Fruit fly (Drosophila melanogaster) whole organism, embryonic: ENCODE measurements around the gene CG15696.

ENCODE experiments used
- Adf1 ChIP-seq: fragments of 200-800 bp; sonication (Bioruptor generic); IDR thresholded peaks from 2 replicates; pipeline ENCODE4 v1.3.6; 2022; ENCODE audit warnings: missing biosample characterization, missing genetic modification characterization
- Aef1 ChIP-seq: fragments of 200-800 bp; sonication (Bioruptor generic); IDR thresholded peaks from 3 replicates; pipeline ENCODE4 v1.3.6; 2022; ENCODE audit warnings: missing biosample characterization, missing genetic modification characterization
- CG10462 ChIP-seq: fragments of 200-800 bp; sonication (Bioruptor generic); optimal IDR thresholded peaks from 2 replicates; lab custom pipeline; 2016; ENCODE audit warnings: missing biosample characterization, missing genetic modification characterization
- CG10565 ChIP-seq: fragments of 200-800 bp; sonication (Bioruptor generic); optimal IDR thresholded peaks from 3 replicates; lab custom pipeline; 2016; ENCODE audit warnings: missing biosample characterization, mild to moderate bottlenecking, missing genetic modification characterization
- CG13287 ChIP-seq: fragments of 200-800 bp; sonication (Bioruptor generic); IDR thresholded peaks from 2 replicates; pipeline ENCODE4 v1.3.6; 2022; ENCODE audit warnings: missing biosample characterization, missing genetic modification characterization; ENCODE audit not compliant: partially characterized antibody
- CG13424 ChIP-seq: fragments of 200-800 bp; sonication (Bioruptor generic); optimal IDR thresholded peaks from 2 replicates; lab custom pipeline; 2019; ENCODE audit warnings: missing biosample characterization, mild to moderate bottlenecking, missing genetic modification characterization, moderate library complexity
- CG13624 ChIP-seq: fragments of 200-800 bp; sonication (Bioruptor generic); optimal IDR thresholded peaks from 2 replicates; lab custom pipeline; 2016; ENCODE audit warnings: missing biosample characterization, missing genetic modification characterization
- CG13775 ChIP-seq: fragments of 200-800 bp; sonication (Bioruptor generic); optimal IDR thresholded peaks from 3 replicates; lab custom pipeline; 2017; ENCODE audit warnings: missing biosample characterization, mild to moderate bottlenecking, missing genetic modification characterization
- CG14860 ChIP-seq: fragments of 200-800 bp; sonication (Bioruptor generic); IDR thresholded peaks from 3 replicates; pipeline ENCODE4 v1.3.6; 2022; ENCODE audit warnings: missing biosample characterization, missing genetic modification characterization; ENCODE audit not compliant: partially characterized antibody
- CG17568 ChIP-seq: fragments of 200-800 bp; sonication (Bioruptor generic); optimal IDR thresholded peaks from 2 replicates; lab custom pipeline; 2018; ENCODE audit warnings: missing biosample characterization, mild to moderate bottlenecking, missing genetic modification characterization, moderate library complexity
- CG18011 ChIP-seq: fragments of 200-800 bp; sonication (Bioruptor generic); optimal IDR thresholded peaks from 2 replicates; lab custom pipeline; 2017; ENCODE audit warnings: missing biosample characterization, missing genetic modification characterization, mild to moderate bottlenecking, moderate library complexity, missing genotype
- CG2116 ChIP-seq: fragments of 200-800 bp; sonication (Bioruptor generic); optimal IDR thresholded peaks from 3 replicates; lab custom pipeline; 2018; ENCODE audit warnings: missing biosample characterization, mild to moderate bottlenecking, missing genetic modification characterization
- CG2889 ChIP-seq: fragments of 200-800 bp; sonication (Bioruptor generic); IDR thresholded peaks from 3 replicates; pipeline ENCODE4 v1.3.6; 2022; ENCODE audit warnings: missing biosample characterization, missing genetic modification characterization
- CG30431 ChIP-seq: fragments of 200-800 bp; sonication (Bioruptor generic); optimal IDR thresholded peaks from 2 replicates; lab custom pipeline; 2017; ENCODE audit warnings: missing biosample characterization, missing genetic modification characterization
- CG5953 ChIP-seq: fragments of 200-800 bp; sonication (Bioruptor generic); IDR thresholded peaks from 2 replicates; pipeline ENCODE4 v1.3.6; 2022; ENCODE audit warnings: missing biosample characterization, missing genetic modification characterization
- CG7372 ChIP-seq: fragments of 200-800 bp; sonication (Bioruptor generic); IDR thresholded peaks from 2 replicates; pipeline ENCODE4 v1.3.6; 2022; ENCODE audit warnings: missing biosample characterization, missing genetic modification characterization
- Dbx ChIP-seq: fragments of 200-800 bp; sonication (Bioruptor generic); IDR thresholded peaks from 3 replicates; pipeline ENCODE4 v1.3.6; 2022; ENCODE audit warnings: missing biosample characterization, missing genetic modification characterization
- Fer1 ChIP-seq: fragments of 200-800 bp; sonication (Bioruptor generic); optimal IDR thresholded peaks from 2 replicates; lab custom pipeline; 2017; ENCODE audit warnings: missing biosample characterization, mild to moderate bottlenecking, missing genetic modification characterization
- H15 ChIP-seq: fragments of 200-800 bp; sonication (Bioruptor generic); IDR thresholded peaks from 3 replicates; pipeline ENCODE4 v1.3.6; 2022; ENCODE audit warnings: missing biosample characterization, missing genetic modification characterization
- Hsf ChIP-seq: fragments of 200-800 bp; sonication (Bioruptor generic); optimal IDR thresholded peaks from 3 replicates; lab custom pipeline; 2016; ENCODE audit warnings: missing biosample characterization, missing genetic modification characterization
- Jarid2 ChIP-seq: fragments of 200-800 bp; sonication (Bioruptor generic); optimal IDR thresholded peaks from 3 replicates; lab custom pipeline; 2017; ENCODE audit warnings: mild to moderate bottlenecking, missing biosample characterization, missing genetic modification reagents, missing genetic modification characterization
- Kr ChIP-seq: fragments of 200-800 bp; sonication (Bioruptor generic); optimal IDR thresholded peaks from 2 replicates; lab custom pipeline; 2017; ENCODE audit warnings: missing biosample characterization, mild to moderate bottlenecking, missing genetic modification characterization
- MBD-R2 ChIP-seq: fragments of 200-800 bp; sonication (Bioruptor generic); IDR thresholded peaks from 2 replicates; pipeline ENCODE4 v1.3.6; 2022; ENCODE audit warnings: missing biosample characterization, missing genetic modification characterization
- Nf-YB ChIP-seq: fragments of 200-800 bp; sonication (Bioruptor generic); optimal IDR thresholded peaks from 3 replicates; lab custom pipeline; 2019; ENCODE audit warnings: missing biosample characterization, mild to moderate bottlenecking, missing genetic modification characterization, moderate library complexity
- Spps ChIP-seq: fragments of 200-800 bp; sonication (Bioruptor generic); optimal IDR thresholded peaks from 2 replicates; lab custom pipeline; 2018; ENCODE audit warnings: missing biosample characterization, mild to moderate bottlenecking, missing genetic modification characterization
- Usf ChIP-seq: fragments of 200-800 bp; sonication (Bioruptor generic); optimal IDR thresholded peaks from 2 replicates; lab custom pipeline; 2017; ENCODE audit warnings: missing genotype, missing biosample characterization, missing genetic modification characterization
- ab ChIP-seq: fragments of 200-800 bp; sonication (Bioruptor generic); optimal IDR thresholded peaks from 2 replicates; lab custom pipeline; 2016; ENCODE audit warnings: missing biosample characterization, missing genetic modification characterization
- bab2 ChIP-seq: fragments of 200-800 bp; sonication (Bioruptor generic); optimal IDR thresholded peaks from 2 replicates; lab custom pipeline; 2016; ENCODE audit warnings: missing biosample characterization, missing genetic modification characterization
- ci ChIP-seq: fragments of 200-800 bp; sonication (Bioruptor generic); IDR thresholded peaks from 3 replicates; pipeline ENCODE4 v1.3.6; 2022; ENCODE audit warnings: missing biosample characterization, missing genetic modification characterization
- crol ChIP-seq: fragments of 200-800 bp; sonication (Bioruptor generic); IDR thresholded peaks from 2 replicates; pipeline ENCODE4 v1.3.6; 2022; ENCODE audit warnings: missing biosample characterization, missing genetic modification characterization
- danr ChIP-seq: fragments of 200-800 bp; sonication (Bioruptor generic); IDR thresholded peaks from 2 replicates; pipeline ENCODE4 v1.3.6; 2022; ENCODE audit warnings: missing biosample characterization, missing genetic modification characterization
- eve ChIP-seq, 2 experiments: fragments of >200 bp; optimal IDR thresholded peaks; 2 replicates each; lab custom pipeline; 2017; ENCODE audit warnings: missing biosample characterization in 2 of 2, missing genetic modification characterization in 2 of 2
- fd3F ChIP-seq: fragments of 200-800 bp; sonication (Bioruptor generic); optimal IDR thresholded peaks from 2 replicates; lab custom pipeline; 2018; ENCODE audit warnings: missing biosample characterization, mild to moderate bottlenecking, missing genetic modification characterization, moderate library complexity
- gcm ChIP-seq: fragments of 200-800 bp; sonication (Bioruptor generic); optimal IDR thresholded peaks from 2 replicates; lab custom pipeline; 2019; ENCODE audit warnings: missing biosample characterization, mild to moderate bottlenecking, missing genetic modification characterization, moderate library complexity
- ham ChIP-seq: fragments of 200-800 bp; sonication (Bioruptor generic); IDR thresholded peaks from 2 replicates; pipeline ENCODE4 v1.3.6; 2022; ENCODE audit warnings: missing biosample characterization, missing genetic modification characterization
- jumu ChIP-seq: fragments of 200-800 bp; sonication (Bioruptor generic); optimal IDR thresholded peaks from 3 replicates; lab custom pipeline; 2016; ENCODE audit warnings: missing biosample characterization, missing genetic modification characterization
- kah ChIP-seq: fragments of 200-800 bp; sonication (Bioruptor generic); optimal IDR thresholded peaks from 2 replicates; lab custom pipeline; 2018; ENCODE audit warnings: missing biosample characterization, mild to moderate bottlenecking, missing genetic modification characterization
- mam ChIP-seq: fragments of 200-800 bp; sonication (Bioruptor generic); optimal IDR thresholded peaks from 3 replicates; lab custom pipeline; 2016; ENCODE audit warnings: missing biosample characterization, missing genetic modification characterization
- odd ChIP-seq: fragments of 200-800 bp; sonication (Bioruptor generic); optimal IDR thresholded peaks from 2 replicates; lab custom pipeline; 2017; ENCODE audit warnings: missing biosample characterization, mild to moderate bottlenecking, missing genetic modification characterization
- pan ChIP-seq, 4 experiments: fragments of >200 bp in 3 of 4; fragments of 200-800 bp in 1 of 4; sonication (Bioruptor generic) in 1 of 4; optimal IDR thresholded peaks in 3 of 4; IDR thresholded peaks in 1 of 4; 2 replicates each; pipeline versions ENCODE4 v1.3.6 to Lab custom; 2017 to 2022; ENCODE audit warnings: missing biosample characterization in 2 of 4, missing genetic modification characterization in 2 of 4, mixed read lengths in 1 of 4
- pros ChIP-seq: fragments of 200-800 bp; sonication (Bioruptor generic); optimal IDR thresholded peaks from 3 replicates; lab custom pipeline; 2019; ENCODE audit warnings: missing biosample characterization, mild to moderate bottlenecking, missing genetic modification characterization, moderate library complexity
- row ChIP-seq: fragments of 200-800 bp; sonication (Bioruptor generic); IDR thresholded peaks from 3 replicates; pipeline ENCODE4 v1.3.6; 2022; ENCODE audit warnings: missing biosample characterization, missing genetic modification characterization
- schlank ChIP-seq: fragments of 200-800 bp; sonication (Bioruptor generic); optimal IDR thresholded peaks from 2 replicates; lab custom pipeline; 2018; ENCODE audit warnings: missing biosample characterization, mild to moderate bottlenecking, missing genetic modification characterization
- seq ChIP-seq: fragments of 200-800 bp; sonication (Bioruptor generic); IDR thresholded peaks from 2 replicates; pipeline ENCODE4 v1.3.6; 2022; ENCODE audit warnings: missing biosample characterization, missing genetic modification characterization
- slp2 ChIP-seq: fragments of 200-800 bp; sonication (Bioruptor generic); optimal IDR thresholded peaks from 2 replicates; lab custom pipeline; 2016; ENCODE audit warnings: missing biosample characterization, missing genetic modification characterization
- stwl ChIP-seq: fragments of 200-800 bp; sonication (Bioruptor generic); optimal IDR thresholded peaks from 3 replicates; lab custom pipeline; 2018; ENCODE audit warnings: missing biosample characterization, mild to moderate bottlenecking, missing genetic modification characterization, moderate library complexity
- tgo ChIP-seq: fragments of 200-800 bp; sonication (Bioruptor generic); IDR thresholded peaks from 3 replicates; pipeline ENCODE4 v1.3.6; 2022; ENCODE audit warnings: missing biosample characterization, missing genetic modification characterization
- unc-4 ChIP-seq: fragments of 200-800 bp; sonication (Bioruptor generic); IDR thresholded peaks from 2 replicates; pipeline ENCODE4 v1.3.6; 2022; ENCODE audit warnings: missing biosample characterization, missing genetic modification characterization; ENCODE audit not compliant: partially characterized antibody
- vnd ChIP-seq: fragments of 200-800 bp; sonication (Bioruptor generic); IDR thresholded peaks from 3 replicates; pipeline ENCODE4 v1.3.6; 2022; ENCODE audit warnings: missing biosample characterization, missing genetic modification characterization; ENCODE audit not compliant: partially characterized antibody
- yki ChIP-seq: fragments of >200 bp; optimal IDR thresholded peaks from 3 replicates; lab custom pipeline; 2018

The CG15696 gene

DNA sequence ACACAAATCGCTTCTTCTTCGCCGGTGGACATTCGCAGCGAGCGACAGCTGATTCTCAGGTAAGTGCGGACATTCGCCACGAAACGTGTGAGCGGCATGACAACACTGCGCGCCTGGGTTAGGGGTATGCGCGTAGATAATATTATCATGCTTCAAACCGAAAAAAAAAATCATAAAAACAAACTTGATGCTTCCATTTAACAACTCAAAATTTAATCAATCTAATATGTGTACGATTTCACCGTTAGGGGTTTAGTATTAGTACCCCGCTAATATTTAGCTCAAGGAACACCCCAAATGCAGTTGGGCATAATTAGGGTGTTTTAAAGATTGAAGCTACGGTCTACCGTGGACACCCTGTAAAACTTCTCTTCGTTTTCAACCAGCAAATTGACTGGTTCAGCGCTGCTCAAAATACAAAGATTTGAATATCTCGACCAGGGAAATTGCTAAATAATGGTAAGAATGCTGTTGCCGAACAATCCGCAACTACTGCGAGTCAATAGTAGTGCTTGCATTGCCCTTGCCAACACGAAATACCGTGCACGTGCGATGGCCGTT is 25.0 kb upstream of the CG15696 start, which contains the start of the genes CG17271 and RpS20 (continued):
- peak; percentile 63 for TF ChIP-seq Adf1 (GFP tag; lab: Robert Waterston, UW)
- TF ChIP-seq vnd (GFP tag; lab: Robert Waterston, UW): no peak
- TF ChIP-seq schlank (tag; lab: Kevin White, UChicago): peak; percentile 43
- peak; percentile 36 for TF ChIP-seq CG13287 (GFP tag; lab: Robert Waterston, UW)
- peak; percentile 89 for TF ChIP-seq slp2 (GFP tag; lab: Kevin White, UChicago)
- peak in 1 of 2 experiments; percentile 57 for TF ChIP-seq eve (GFP tag; optimal IDR thresholded peaks at IDR 0.05; lab: Kevin White, UChicago)
- TF ChIP-seq seq (GFP tag; lab: Robert Waterston, UW): peak; percentile 87
- no peak for TF ChIP-seq kah
- TF ChIP-seq mam: peak; percentile 97
- TF ChIP-seq CG17568 (GFP tag; lab: Kevin White, UChicago): peak; percentile 85
- peak; percentile 67 for TF ChIP-seq odd (GFP tag; lab: Kevin White, UChicago)
- TF ChIP-seq CG7372 (GFP tag; lab: Robert Waterston, UW): peak; percentile 89
- 0 out of 2 replicates have a peak, but pooled peaks have one; percentile 34 for TF ChIP-seq ham (GFP tag; lab: Robert Waterston, UW)
- peak; percentile 95 for TF ChIP-seq CG2116
- no peak for TF ChIP-seq pan (optimal IDR thresholded peaks at IDR 0.05; lab: Kevin White, UChicago)
- TF ChIP-seq pan (GFP tag; optimal IDR thresholded peaks at IDR 0.05 in 1 of 2, IDR thresholded peaks at IDR 0.05 in 1 of 2): peak in 1 of 2 experiments; percentile 90
- peak; percentile 86 for TF ChIP-seq CG2889 (GFP tag; lab: Robert Waterston, UW)
- TF ChIP-seq H15 (GFP tag; lab: Robert Waterston, UW): peak; percentile 91
- TF ChIP-seq stwl (tag; lab: Kevin White, UChicago): peak; percentile 68
- TF ChIP-seq CG30431 (GFP tag; lab: Kevin White, UChicago): peak; percentile 79
- peak; percentile 91 for TF ChIP-seq Dbx
- TF ChIP-seq yki: peak; percentile 85
- TF ChIP-seq row (GFP tag; lab: Robert Waterston, UW): peak; percentile 96
- peak; percentile 61 for TF ChIP-seq danr (GFP tag; lab: Robert Waterston, UW)
- peak; percentile 70 for TF ChIP-seq Spps
- 0 out of 2 replicates have a peak, but pooled peaks have one; percentile 16 for TF ChIP-seq unc-4 (GFP tag; lab: Robert Waterston, UW)
- TF ChIP-seq Hsf (GFP tag; lab: Kevin White, UChicago): peak; percentile 95
- TF ChIP-seq CG13775: peak; percentile 94
- TF ChIP-seq gcm (GFP tag; lab: Kevin White, UChicago): peak; percentile 87
- TF ChIP-seq jumu (GFP tag; lab: Kevin White, UChicago): peak; percentile 96
- TF ChIP-seq CG13424 (tag; lab: Kevin White, UChicago): peak; percentile 94
- 0 out of 2 replicates have a peak, but pooled peaks have one; percentile 20 for TF ChIP-seq crol (GFP tag; lab: Robert Waterston, UW)
- TF ChIP-seq fd3F: peak; percentile 72
- peak; percentile 68 for TF ChIP-seq Nf-YB (GFP tag; lab: Kevin White, UChicago)
- no peak for TF ChIP-seq Kr
- peak; percentile 94 for TF ChIP-seq bab2 (GFP tag; lab: Kevin White, UChicago)
- TF ChIP-seq CG18011: peak; percentile 81
- TF ChIP-seq CG14860: no peak
- TF ChIP-seq ab (GFP tag; lab: Kevin White, UChicago): peak; percentile 91
- peak; percentile 66 for TF ChIP-seq Jarid2 (GFP tag; lab: Kevin White, UChicago)
- TF ChIP-seq ci (GFP tag; lab: Robert Waterston, UW): peak; percentile 89
- TF ChIP-seq pros (GFP tag; lab: Kevin White, UChicago): no peak
- peak; percentile 88 for TF ChIP-seq Aef1 (GFP tag; lab: Robert Waterston, UW)
- peak; percentile 93 for TF ChIP-seq MBD-R2
- peak; percentile 86 for TF ChIP-seq CG10462 (GFP tag; lab: Kevin White, UChicago)
- TF ChIP-seq Usf (GFP tag; lab: Kevin White, UChicago): peak; percentile 71
- TF ChIP-seq Fer1 (GFP tag; lab: Kevin White, UChicago): peak; percentile 90
- TF ChIP-seq CG13624: peak; percentile 97
- peak; percentile 57 for TF ChIP-seq CG10565 (GFP tag; lab: Kevin White, UChicago)
- peak; percentile 87 for TF ChIP-seq tgo (GFP tag; lab: Robert Waterston, UW)
- peak; percentile 13; the same call in 1 of the 2 replicates for TF ChIP-seq CG5953 (GFP tag; lab: Robert Waterston, UW)
